Worm (Caenorhabditis elegans) whole organism, L1 larva: ENCODE measurements around the gene twnk-1.

ENCODE experiments used
- C34B4.2 ChIP-seq: sonication (generic microtip); optimal IDR thresholded peaks from 2 replicates; lab custom pipeline; 2017; ENCODE audit warnings: mild to moderate bottlenecking, missing genetic modification characterization, missing compliant biosample characterization
- fos-1 ChIP-seq: fragments of 150-350 bp; optimal IDR thresholded peaks from 2 replicates; lab custom pipeline; 2014; ENCODE audit warnings: missing biosample characterization, missing genetic modification characterization
- lin-15B ChIP-seq: fragments of 150-350 bp; sonication (generic microtip); optimal IDR thresholded peaks from 3 replicates; lab custom pipeline; 2014; ENCODE audit warnings: missing biosample characterization, missing genetic modification characterization
- mab-9 ChIP-seq: fragments of 200-800 bp; sonication (Bioruptor generic); IDR thresholded peaks from 2 replicates; pipeline ENCODE4 v1.3.6; 2022; ENCODE audit warnings: missing genetic modification reagents, missing genetic modification characterization, missing compliant biosample characterization
- mdl-1 ChIP-seq, 2 experiments: fragments of 150-350 bp; optimal IDR thresholded peaks; 2 replicates each; lab custom pipeline; 2014 to 2017; ENCODE audit warnings: missing biosample characterization in 2 of 2, missing genetic modification characterization in 2 of 2, inconsistent platforms in 1 of 2
- nhr-11 ChIP-seq: fragments of 150-350 bp; optimal IDR thresholded peaks from 2 replicates; lab custom pipeline; 2014; ENCODE audit warnings: missing biosample characterization, missing genetic modification characterization
- nhr-20 ChIP-seq: sonication (generic microtip); optimal IDR thresholded peaks from 2 replicates; lab custom pipeline; 2016; ENCODE audit warnings: mild to moderate bottlenecking, missing genetic modification characterization, missing compliant biosample characterization
- nhr-28 ChIP-seq: fragments of 150-350 bp; optimal IDR thresholded peaks from 2 replicates; lab custom pipeline; 2014; ENCODE audit warnings: missing biosample characterization, missing genetic modification characterization
- unc-98 ChIP-seq: fragments of 200-800 bp; sonication (Bioruptor generic); IDR thresholded peaks from 2 replicates; pipeline ENCODE4 v1.3.6; 2022; ENCODE audit warnings: missing genetic modification characterization, missing compliant biosample characterization
- zag-1 ChIP-seq: fragments of 150-350 bp; optimal IDR thresholded peaks from 2 replicates; lab custom pipeline; 2014; ENCODE audit warnings: missing biosample characterization, missing genetic modification characterization

- TF ChIP-seq nhr-20 (tag; lab: Kevin White, UChicago), result peak; percentile 100
- peak; percentile 67 for TF ChIP-seq zag-1 (tag; lab: Kevin White, UChicago)
- TF ChIP-seq mdl-1 (tag; optimal IDR thresholded peaks at IDR 0.05; lab: Kevin White, UChicago), result peak; percentile 78 to 100
- TF ChIP-seq mab-9 (GFP tag; lab: Robert Waterston, UW), result peak; percentile 92
- TF ChIP-seq nhr-11 (tag; lab: Kevin White, UChicago), result peak; percentile 96
- TF ChIP-seq fos-1 (tag; lab: Kevin White, UChicago), result peak; percentile 98
- peak; percentile 83 for TF ChIP-seq unc-98 (GFP tag; lab: Robert Waterston, UW)
- TF ChIP-seq lin-15B (tag; lab: Kevin White, UChicago), result peak; percentile 98
- no peak for TF ChIP-seq nhr-28
- TF ChIP-seq C34B4.2 (tag; lab: Kevin White, UChicago), result peak; percentile 79
Observed at ce11 chrX:5841060-5841642, 50.1 kb downstream of the twnk-1 start, which contains the start of gene puf-9.
